Fruit fly (Drosophila melanogaster) Kc167 (cell line): ENCODE data around the gene HP1e.

Source experiments
- h ChIP-seq: fragments of >200 bp; optimal IDR thresholded peaks from 3 replicates; lab custom pipeline; 2018; ENCODE audit warnings: missing external identifiers
- psq ChIP-seq: fragments of >200 bp; optimal IDR thresholded peaks from 2 replicates; lab custom pipeline; 2017; ENCODE audit warnings: missing external identifiers

- TF ChIP-seq h (no peak), psq (lab: Kevin White, UChicago) (no peak)
Measured at dm6 chr3R:9363066-9363719, 41.6 kb downstream of the HP1e start, which contains the start of gene CG18473.
